Worm (Caenorhabditis elegans) whole organism, young adult: ENCODE measurements around the gene M01F1.9.

ENCODE experiments used
- B0336.3 ChIP-seq: fragments of 200-800 bp; sonication (Bioruptor generic); IDR thresholded peaks from 2 replicates; pipeline ENCODE4 v1.3.6; 2022; ENCODE audit warnings: missing genetic modification characterization, missing compliant biosample characterization
- F33H1.4 ChIP-seq: fragments of 200-800 bp; sonication (Bioruptor generic); IDR thresholded peaks from 2 replicates; pipeline ENCODE4 v1.3.6; 2022; ENCODE audit warnings: missing genetic modification reagents, missing genetic modification characterization, missing compliant biosample characterization
- Y67H2A.10 ChIP-seq: fragments of 200-800 bp; sonication (Bioruptor generic); conservative IDR thresholded peaks from 2 replicates; pipeline ENCODE4 v1.3.6; 2022; ENCODE audit warnings: missing genetic modification reagents, missing genetic modification characterization, missing compliant biosample characterization
- akir-1 ChIP-seq: fragments of 200-800 bp; sonication (Bioruptor generic); optimal IDR thresholded peaks from 2 replicates; lab custom pipeline; 2018; ENCODE audit warnings: mild to moderate bottlenecking, missing genetic modification characterization, moderate library complexity, missing compliant biosample characterization
- dox-1 ChIP-seq: fragments of 200-800 bp; sonication (Bioruptor generic); IDR thresholded peaks from 2 replicates; pipeline ENCODE4 v1.3.6; 2022; ENCODE audit warnings: missing genetic modification reagents, missing genetic modification characterization, missing compliant biosample characterization
- hrde-1 ChIP-seq: sonication (generic microtip); optimal IDR thresholded peaks from 2 replicates; lab custom pipeline; 2016; ENCODE audit warnings: missing genetic modification characterization, mild to moderate bottlenecking, missing compliant biosample characterization, moderate library complexity, missing genotype, missing genetic modification reagents, borderline replicate concordance
- let-526 ChIP-seq: fragments of 200-800 bp; sonication (Bioruptor generic); IDR thresholded peaks from 2 replicates; pipeline ENCODE4 v1.3.6; 2022; ENCODE audit warnings: missing genetic modification reagents, missing genetic modification characterization, missing compliant biosample characterization
- unc-62 ChIP-seq: fragments of 150-350 bp; optimal IDR thresholded peaks from 2 replicates; lab custom pipeline; 2014; ENCODE audit warnings: missing biosample characterization, missing genetic modification reagents, missing genetic modification characterization
- zfh-2 ChIP-seq: fragments of 200-800 bp; sonication (Bioruptor generic); conservative IDR thresholded peaks from 2 replicates; pipeline ENCODE4 v1.3.6; 2022; ENCODE audit warnings: missing genetic modification reagents, missing genetic modification characterization, missing compliant biosample characterization

- TF ChIP-seq F33H1.4 (GFP tag; lab: Robert Waterston, UW) = no peak
- no peak for TF ChIP-seq dox-1
- no peak for TF ChIP-seq B0336.3
- no peak for TF ChIP-seq let-526 (GFP tag; lab: Robert Waterston, UW)
- no peak for TF ChIP-seq hrde-1 (tag; lab: Kevin White, UChicago)
- TF ChIP-seq akir-1 = no peak
- TF ChIP-seq zfh-2 (GFP tag; lab: Robert Waterston, UW) = no peak
- no peak for TF ChIP-seq Y67H2A.10
- no peak for TF ChIP-seq unc-62 (GFP tag; lab: Kevin White, UChicago)
Measured at ce11 chrIII:3477375-3477774, 21.5 kb downstream of the M01F1.9 start.
